Worm (Caenorhabditis elegans) whole organism, L1 larva: ENCODE results near the gene C29E4.10.

Source experiments
- ceh-8 ChIP-seq: fragments of 200-800 bp; sonication (Bioruptor generic); optimal IDR thresholded peaks from 2 replicates; lab custom pipeline; 2018; ENCODE audit warnings: mild to moderate bottlenecking, missing genetic modification characterization, moderate library complexity, missing compliant biosample characterization
- lir-3 ChIP-seq: sonication (generic microtip); optimal IDR thresholded peaks from 2 replicates; lab custom pipeline; 2016; ENCODE audit warnings: mild to moderate bottlenecking, missing genetic modification characterization, moderate library complexity, missing compliant biosample characterization; ENCODE audit not compliant: poor library complexity
- mep-1 ChIP-seq: fragments of 150-350 bp; optimal IDR thresholded peaks from 2 replicates; lab custom pipeline; 2014; ENCODE audit warnings: missing biosample characterization, missing genetic modification characterization
- nhr-237 ChIP-seq: fragments of 150-350 bp; optimal IDR thresholded peaks from 2 replicates; lab custom pipeline; 2014; ENCODE audit warnings: missing biosample characterization, missing genetic modification characterization
- nhr-76 ChIP-seq: sonication (generic microtip); optimal IDR thresholded peaks from 2 replicates; lab custom pipeline; 2017; ENCODE audit warnings: missing biosample characterization, missing genetic modification characterization
- pqm-1 ChIP-seq: sonication (generic microtip); optimal IDR thresholded peaks from 3 replicates; lab custom pipeline; 2017; ENCODE audit warnings: missing biosample characterization, missing genetic modification characterization
- zag-1 ChIP-seq: fragments of 150-350 bp; optimal IDR thresholded peaks from 2 replicates; lab custom pipeline; 2014; ENCODE audit warnings: missing biosample characterization, missing genetic modification characterization

DNA sequence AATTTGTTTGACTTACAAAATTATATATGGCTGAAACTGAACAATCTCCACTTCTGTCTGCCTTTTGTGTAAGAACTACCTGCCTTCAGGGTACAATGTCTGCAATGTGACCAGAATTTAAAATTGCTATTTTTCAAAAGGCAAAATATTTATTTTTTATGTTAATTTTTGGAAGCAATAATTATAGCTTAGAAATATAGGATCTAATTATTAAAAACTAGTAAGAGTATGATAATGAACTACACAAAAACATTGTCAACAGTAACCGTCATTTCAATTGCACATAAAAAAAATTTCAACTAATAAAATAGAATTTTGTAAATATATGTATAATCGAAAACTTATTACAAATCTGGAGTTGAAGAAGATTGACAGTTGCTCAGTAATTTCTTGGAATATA lies 19.3 kb downstream of the C29E4.10 start, which contains the start of gene C29E4.9:
- TF ChIP-seq mep-1 (tag; lab: Kevin White, UChicago) (no peak), pqm-1 (tag; lab: Kevin White, UChicago) (no peak), lir-3 (tag; lab: Kevin White, UChicago) (no peak), ceh-8 (no peak), zag-1 (tag; lab: Kevin White, UChicago) (no peak), nhr-76 (tag; lab: Kevin White, UChicago) (no peak), nhr-237 (no peak)
